Worm (Caenorhabditis elegans) whole organism, young adult: Measurements from ENCODE around the gene T24D3.2.

Experiments
- C06A6.2 ChIP-seq: fragments of 200-800 bp; sonication (Bioruptor generic); conservative IDR thresholded peaks from 2 replicates; pipeline ENCODE4 v1.3.6; 2022; ENCODE audit warnings: missing genetic modification characterization, missing compliant biosample characterization
- C17E4.6 ChIP-seq: fragments of 200-800 bp; sonication (Bioruptor generic); IDR thresholded peaks from 2 replicates; pipeline ENCODE4 v1.3.6; 2022; ENCODE audit warnings: missing genetic modification reagents, missing genetic modification characterization, missing compliant biosample characterization
- F37B4.10 ChIP-seq: fragments of 200-800 bp; sonication (Bioruptor generic); IDR thresholded peaks from 2 replicates; pipeline ENCODE4 v1.3.6; 2022; ENCODE audit warnings: missing genetic modification characterization, missing compliant biosample characterization
- Y79H2A.3 ChIP-seq: fragments of 200-800 bp; sonication (Bioruptor generic); conservative IDR thresholded peaks from 2 replicates; pipeline ENCODE4 v1.3.6; 2022; ENCODE audit warnings: missing genetic modification reagents, missing genetic modification characterization, missing compliant biosample characterization
- athp-1 ChIP-seq: sonication (generic microtip); optimal IDR thresholded peaks from 2 replicates; lab custom pipeline; 2017; ENCODE audit warnings: mild to moderate bottlenecking, missing genetic modification characterization, missing compliant biosample characterization
- attf-3 ChIP-seq: fragments of 200-800 bp; sonication (Bioruptor generic); conservative IDR thresholded peaks from 2 replicates; pipeline ENCODE4 v1.3.6; 2022; ENCODE audit warnings: missing genetic modification reagents, missing genetic modification characterization, missing compliant biosample characterization
- attf-6 ChIP-seq: fragments of 200-800 bp; sonication (Bioruptor generic); IDR thresholded peaks from 2 replicates; pipeline ENCODE4 v1.3.6; 2022; ENCODE audit warnings: missing genetic modification reagents, missing genetic modification characterization, missing compliant biosample characterization
- bed-1 ChIP-seq: fragments of 200-800 bp; sonication (Bioruptor generic); IDR thresholded peaks from 2 replicates; pipeline ENCODE4 v1.3.6; 2022; ENCODE audit warnings: missing genetic modification reagents, missing genetic modification characterization, missing compliant biosample characterization
- ccch-3 ChIP-seq: fragments of 200-800 bp; sonication (Bioruptor generic); optimal IDR thresholded peaks from 2 replicates; lab custom pipeline; 2018; ENCODE audit warnings: mild to moderate bottlenecking, missing genetic modification characterization, missing compliant biosample characterization
- cebp-1 ChIP-seq, 2 experiments: fragments of 200-800 bp in 1 of 2; sonication (Bioruptor generic) in 1 of 2; sonication (generic microtip) in 1 of 2; IDR thresholded peaks in 1 of 2; optimal IDR thresholded peaks in 1 of 2; 2 replicates each; pipeline versions ENCODE4 v1.3.6 to Lab custom; 2017 to 2022; ENCODE audit warnings: missing compliant biosample characterization in 2 of 2, missing genetic modification characterization in 2 of 2, mild to moderate bottlenecking in 1 of 2, missing genetic modification reagents in 1 of 2, moderate library complexity in 1 of 2
- cebp-2 ChIP-seq: fragments of 200-800 bp; sonication (Bioruptor generic); IDR thresholded peaks from 2 replicates; pipeline ENCODE4 v1.3.6; 2022; ENCODE audit warnings: missing genetic modification characterization, missing compliant biosample characterization
- dpff-1 ChIP-seq: sonication (generic microtip); optimal IDR thresholded peaks from 2 replicates; lab custom pipeline; 2017; ENCODE audit warnings: mild to moderate bottlenecking, missing genetic modification characterization, missing compliant biosample characterization
- egrh-3 ChIP-seq: fragments of 200-800 bp; sonication (Bioruptor generic); IDR thresholded peaks from 2 replicates; pipeline ENCODE4 v1.3.6; 2022; ENCODE audit warnings: missing genetic modification reagents, missing genetic modification characterization, missing compliant biosample characterization
- madf-3 ChIP-seq: fragments of 200-800 bp; sonication (Bioruptor generic); IDR thresholded peaks from 2 replicates; pipeline ENCODE4 v1.3.6; 2022; ENCODE audit warnings: missing genetic modification reagents, missing genetic modification characterization, missing compliant biosample characterization
- mcd-1 ChIP-seq: fragments of 200-800 bp; sonication (Bioruptor generic); IDR thresholded peaks from 2 replicates; pipeline ENCODE4 v1.3.6; 2022; ENCODE audit warnings: missing genetic modification reagents, missing genetic modification characterization, missing compliant biosample characterization
- mes-4 ChIP-seq: sonication (generic microtip); optimal IDR thresholded peaks from 2 replicates; lab custom pipeline; 2016; ENCODE audit warnings: missing genotype, missing genetic modification characterization, missing compliant biosample characterization
- nfya-2 ChIP-seq: fragments of 200-800 bp; sonication (Bioruptor generic); IDR thresholded peaks from 2 replicates; pipeline ENCODE4 v1.3.6; 2022; ENCODE audit warnings: missing genetic modification reagents, missing genetic modification characterization, missing compliant biosample characterization
- nfyb-1 ChIP-seq: fragments of 200-800 bp; sonication (Bioruptor generic); IDR thresholded peaks from 2 replicates; pipeline ENCODE4 v1.3.6; 2022; ENCODE audit warnings: missing genetic modification reagents, missing genetic modification characterization, missing compliant biosample characterization
- nhr-27 ChIP-seq: fragments of 200-800 bp; sonication (Bioruptor generic); optimal IDR thresholded peaks from 2 replicates; lab custom pipeline; 2018; ENCODE audit warnings: mild to moderate bottlenecking, missing genetic modification characterization, moderate library complexity, missing compliant biosample characterization
- nhr-80 ChIP-seq: sonication (generic microtip); optimal IDR thresholded peaks from 2 replicates; lab custom pipeline; 2016; ENCODE audit warnings: missing genetic modification characterization, missing compliant biosample characterization
- rcor-1 ChIP-seq: fragments of 200-800 bp; sonication (Bioruptor generic); IDR thresholded peaks from 2 replicates; pipeline ENCODE4 v1.3.6; 2022; ENCODE audit warnings: missing genetic modification reagents, missing genetic modification characterization, missing compliant biosample characterization
- tlf-1 ChIP-seq: fragments of 200-800 bp; sonication (Bioruptor generic); optimal IDR thresholded peaks from 2 replicates; lab custom pipeline; 2018; ENCODE audit warnings: mild to moderate bottlenecking, missing genetic modification characterization, missing compliant biosample characterization
- unc-62 ChIP-seq: fragments of 150-350 bp; optimal IDR thresholded peaks from 2 replicates; lab custom pipeline; 2014; ENCODE audit warnings: missing biosample characterization, missing genetic modification reagents, missing genetic modification characterization
- zfh-2 ChIP-seq: fragments of 200-800 bp; sonication (Bioruptor generic); conservative IDR thresholded peaks from 2 replicates; pipeline ENCODE4 v1.3.6; 2022; ENCODE audit warnings: missing genetic modification reagents, missing genetic modification characterization, missing compliant biosample characterization
- zim-3 ChIP-seq: sonication (generic microtip); optimal IDR thresholded peaks from 2 replicates; lab custom pipeline; 2017; ENCODE audit warnings: mild to moderate bottlenecking, missing genetic modification characterization, moderate library complexity, missing compliant biosample characterization
- ztf-18 ChIP-seq: sonication (generic microtip); optimal IDR thresholded peaks from 2 replicates; lab custom pipeline; 2016; ENCODE audit warnings: missing genotype, mild to moderate bottlenecking, missing genetic modification characterization, missing compliant biosample characterization
- ztf-6 ChIP-seq: fragments of 200-800 bp; sonication (Bioruptor generic); IDR thresholded peaks from 2 replicates; pipeline ENCODE4 v1.3.6; 2022; ENCODE audit warnings: missing genetic modification reagents, missing genetic modification characterization, missing compliant biosample characterization

Gene T24D3.2

DNA sequence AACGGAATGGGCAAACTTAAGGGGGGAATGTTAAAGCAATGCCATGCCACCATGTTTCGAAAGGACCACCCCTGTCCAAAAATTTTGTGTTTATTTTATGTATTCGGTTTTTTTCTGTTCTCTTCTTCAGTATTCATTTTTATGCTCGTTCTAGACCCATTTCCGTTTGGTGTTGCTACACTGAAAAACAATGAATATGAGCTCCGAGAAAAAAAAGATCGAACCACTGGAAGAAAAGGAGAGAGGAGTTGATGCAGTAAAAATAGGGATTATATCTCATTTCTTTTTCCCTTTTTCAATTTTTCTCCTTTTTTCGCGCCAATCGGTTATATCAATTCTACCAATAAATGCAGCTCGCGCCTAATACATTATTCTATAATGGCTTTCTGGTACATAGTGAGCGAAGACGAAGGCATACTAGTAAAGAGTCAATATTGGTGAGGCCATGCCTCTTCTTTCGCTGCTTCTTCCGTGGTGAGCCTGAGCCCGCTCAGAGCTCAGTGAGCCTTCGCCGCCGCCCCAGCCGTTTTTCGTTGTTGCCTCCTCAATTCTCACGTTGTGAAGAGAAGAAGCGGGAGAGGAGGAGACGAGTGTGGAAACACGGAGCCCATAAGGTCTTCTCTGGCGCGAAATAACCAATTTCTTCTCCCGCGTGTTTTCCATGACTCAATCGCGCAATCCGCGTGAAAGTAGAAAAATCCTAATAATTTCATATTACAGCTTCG is 14.6 kb downstream of the T24D3.2 start:
- TF ChIP-seq cebp-1 (GFP tag; IDR thresholded peaks at IDR 0.05; lab: Robert Waterston, UW) (no peak), cebp-1 (tag; optimal IDR thresholded peaks at IDR 0.05; lab: Kevin White, UChicago) (peak; percentile 9), cebp-2 (GFP tag; lab: Robert Waterston, UW) (0 out of 2 replicates have a peak, but pooled peaks have one; percentile 6), bed-1 (GFP tag; lab: Robert Waterston, UW) (no peak), zfh-2 (GFP tag; lab: Robert Waterston, UW) (peak; percentile 85)
- TF ChIP-seq, all 124 proteins: peak for 3

DNA sequence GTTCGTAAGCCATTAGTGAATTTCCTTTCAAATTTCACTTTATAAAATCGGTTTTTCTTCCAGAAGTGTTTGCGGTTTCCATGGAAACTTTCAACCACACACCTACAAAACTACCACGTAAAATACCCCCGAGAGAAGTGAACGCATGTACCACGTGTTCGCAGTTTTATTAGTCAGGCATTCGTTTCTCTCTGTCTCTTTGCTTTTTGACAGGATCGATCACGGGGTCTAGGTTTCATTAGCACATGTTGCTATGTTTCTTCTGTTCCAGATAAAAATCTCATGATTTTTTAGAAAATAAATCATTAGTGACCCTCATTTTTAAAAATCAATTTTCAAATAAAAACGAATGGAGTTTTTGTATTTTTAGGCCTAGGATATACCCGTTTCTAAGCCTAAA is 18.9 kb downstream of the T24D3.2 start:
- TF ChIP-seq nfyb-1 (no peak), C06A6.2 (GFP tag; lab: Robert Waterston, UW) (0 out of 2 replicates have a peak, but pooled peaks have one; percentile 31), ztf-18 (tag; lab: Kevin White, UChicago) (no peak), zim-3 (no peak), nhr-27 (tag; lab: Kevin White, UChicago) (no peak), cebp-1 (GFP tag; IDR thresholded peaks at IDR 0.05; lab: Robert Waterston, UW) (no peak), cebp-1 (tag; optimal IDR thresholded peaks at IDR 0.05; lab: Kevin White, UChicago) (peak; percentile 51), dpff-1 (no peak), mes-4 (tag; lab: Kevin White, UChicago) (no peak), athp-1 (tag; lab: Kevin White, UChicago) (no peak)
- TF ChIP-seq, all 124 proteins: peak for 2

DNA sequence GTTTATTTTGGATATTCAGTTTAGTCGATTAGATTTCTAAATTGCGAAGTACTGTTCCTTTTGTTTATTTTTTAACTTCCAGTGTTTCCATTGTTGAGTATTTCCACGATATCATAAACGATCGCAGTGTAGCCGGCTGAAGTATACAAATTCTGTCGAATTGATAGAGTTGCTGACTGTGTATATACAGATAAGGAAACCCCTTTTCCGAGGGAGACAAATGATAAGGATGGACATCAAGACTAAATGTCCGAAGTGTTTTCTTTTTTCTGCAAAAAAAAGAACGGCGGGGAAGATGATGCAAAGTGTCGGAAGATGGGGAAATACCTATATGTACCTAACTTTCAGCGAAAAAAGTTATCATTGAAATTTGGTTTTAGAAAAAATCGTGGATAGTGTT is 21.0 kb downstream of the T24D3.2 start:
- peak; percentile 67 for TF ChIP-seq nhr-80 (tag; lab: Kevin White, UChicago)
- no peak for TF ChIP-seq tlf-1 (GFP tag; lab: Kevin White, UChicago)
- TF ChIP-seq egrh-3 (GFP tag; lab: Robert Waterston, UW), result no peak
- no peak for TF ChIP-seq attf-3 (GFP tag; lab: Robert Waterston, UW)
- TF ChIP-seq zim-3, result no peak
- TF ChIP-seq ccch-3 (GFP tag; lab: Kevin White, UChicago), result no peak
- TF ChIP-seq nhr-27 (tag; lab: Kevin White, UChicago), result no peak
- TF ChIP-seq unc-62 (GFP tag; lab: Kevin White, UChicago), result no peak

DNA sequence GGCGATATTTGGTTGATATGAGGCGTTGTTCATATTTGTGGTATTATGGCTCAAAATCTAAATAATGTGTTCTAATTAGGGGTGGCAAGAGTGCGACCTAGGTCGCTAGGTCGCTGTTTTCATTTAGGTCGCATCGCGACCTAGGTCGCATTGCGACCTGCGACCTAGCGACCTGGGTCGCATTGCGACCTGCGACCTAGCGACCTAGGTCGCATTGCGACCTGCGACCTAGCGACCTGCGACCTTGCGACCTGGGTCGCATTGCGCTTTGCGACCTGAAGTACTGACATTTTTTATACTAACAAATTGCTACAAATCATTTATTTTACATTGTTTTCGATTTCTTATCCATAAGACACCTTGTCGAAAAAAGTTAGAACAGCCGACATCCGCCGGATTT is 22.1 kb downstream of the T24D3.2 start:
- 0 out of 2 replicates have a peak, but pooled peaks have one; percentile 28 for TF ChIP-seq ztf-6 (GFP tag; lab: Robert Waterston, UW)
- peak; percentile 12; the same call in 1 of the 2 replicates for TF ChIP-seq egrh-3 (GFP tag; lab: Robert Waterston, UW)
- TF ChIP-seq F37B4.10 (GFP tag; lab: Robert Waterston, UW), result 0 out of 2 replicates have a peak, but pooled peaks have one; percentile 74

DNA sequence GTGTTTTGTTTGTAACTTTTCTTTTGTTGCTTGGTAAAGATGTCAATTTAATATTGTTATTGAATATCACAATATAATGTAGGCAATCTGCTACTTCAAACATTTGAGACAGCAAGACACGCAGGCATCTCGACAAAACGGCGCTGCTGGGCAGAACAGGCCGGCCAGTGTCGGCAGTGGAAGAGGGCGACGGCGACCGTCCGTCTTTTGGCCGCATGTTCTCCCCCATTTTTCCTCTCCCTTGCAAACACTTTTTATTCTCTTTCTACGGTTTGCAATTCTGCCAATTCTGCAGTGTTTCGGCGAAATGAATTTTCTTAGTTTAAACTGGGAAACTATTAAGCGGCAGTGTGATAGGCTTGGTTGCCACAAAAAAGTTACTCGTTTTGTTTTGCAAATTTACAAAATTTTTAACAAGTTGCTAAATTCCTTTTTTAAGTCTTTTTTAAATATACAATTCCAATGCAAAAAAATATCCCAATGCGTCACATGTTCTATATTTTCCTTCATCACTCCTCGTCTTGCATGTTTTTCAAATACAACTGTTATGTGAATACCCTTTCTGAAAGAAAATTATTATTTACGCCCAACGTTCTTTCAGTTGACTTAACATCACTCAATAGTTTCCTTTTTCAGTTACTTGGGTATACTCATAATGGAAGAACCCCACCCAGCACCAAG is 23.9 kb downstream of the T24D3.2 start, which contains the start of gene T18D3.6:
TSS of gene T18D3.6 (plus strand) at position 631 of the 681 bp plus-strand sequence.
- TF ChIP-seq zfh-2 (GFP tag; lab: Robert Waterston, UW), result peak; percentile 90
- peak; percentile 52 for TF ChIP-seq mcd-1 (GFP tag; lab: Robert Waterston, UW)
- peak; percentile 72 for TF ChIP-seq nhr-80 (tag; lab: Kevin White, UChicago)
- no peak for TF ChIP-seq attf-6 (GFP tag; lab: Robert Waterston, UW)
- no peak for TF ChIP-seq nfya-2 (GFP tag; lab: Robert Waterston, UW)
- TF ChIP-seq cebp-1 (GFP tag; IDR thresholded peaks at IDR 0.05; lab: Robert Waterston, UW), result no peak
- peak; percentile 21 for TF ChIP-seq cebp-1 (tag; optimal IDR thresholded peaks at IDR 0.05; lab: Kevin White, UChicago)
- TF ChIP-seq attf-3 (GFP tag; lab: Robert Waterston, UW), result no peak
- no peak for TF ChIP-seq rcor-1 (GFP tag; lab: Robert Waterston, UW)

DNA sequence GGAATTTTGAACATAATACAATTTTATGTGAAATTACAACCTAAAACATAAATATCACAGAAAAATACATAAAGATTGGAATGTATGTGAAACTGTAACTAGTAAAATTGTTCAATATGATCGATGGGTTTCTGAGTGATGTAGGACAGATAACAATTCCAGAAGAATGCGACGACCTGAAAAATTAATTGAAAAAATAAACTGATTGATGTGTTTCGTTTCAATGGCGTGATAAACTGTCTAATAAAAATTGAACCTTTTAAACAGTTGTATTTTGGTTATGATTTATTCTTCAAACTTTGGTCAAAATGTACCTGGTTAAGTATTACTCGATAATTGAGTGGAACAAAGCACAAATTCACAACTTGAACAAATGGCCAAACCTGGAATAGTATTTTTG is 25.7 kb downstream of the T24D3.2 start:
- TF ChIP-seq F37B4.10 (GFP tag; lab: Robert Waterston, UW), result no peak
- no peak for TF ChIP-seq nfyb-1
- peak; percentile 58 for TF ChIP-seq nhr-80 (tag; lab: Kevin White, UChicago)
- TF ChIP-seq madf-3 (GFP tag; lab: Robert Waterston, UW), result no peak
- TF ChIP-seq Y79H2A.3, result no peak
- no peak for TF ChIP-seq C17E4.6 (GFP tag; lab: Robert Waterston, UW)
